Worm (Caenorhabditis elegans) whole organism, L1 larva: ENCODE measurements around the gene Y54G2A.12.

Experiments
- C04F5.9 ChIP-seq: sonication (generic microtip); optimal IDR thresholded peaks from 2 replicates; lab custom pipeline; 2016; ENCODE audit warnings: missing genetic modification characterization, missing compliant biosample characterization
- aha-1 ChIP-seq: fragments of 150-350 bp; optimal IDR thresholded peaks from 2 replicates; lab custom pipeline; 2014; ENCODE audit warnings: missing biosample characterization, missing genetic modification characterization
- alr-1 ChIP-seq: fragments of 200-800 bp; sonication (Bioruptor generic); optimal IDR thresholded peaks from 2 replicates; lab custom pipeline; 2018; ENCODE audit warnings: borderline replicate concordance, mild to moderate bottlenecking, missing genetic modification characterization, missing compliant biosample characterization
- aly-2 ChIP-seq: fragments of 150-350 bp; optimal IDR thresholded peaks from 2 replicates; lab custom pipeline; 2014; ENCODE audit warnings: missing biosample characterization, missing genetic modification characterization
- ama-1 ChIP-seq: fragments of 150-350 bp; optimal IDR thresholded peaks from 2 replicates; lab custom pipeline; 2014
- blmp-1 ChIP-seq: fragments of 150-350 bp; optimal IDR thresholded peaks from 2 replicates; lab custom pipeline; 2014; ENCODE audit warnings: missing biosample characterization, missing genetic modification characterization
- ceh-63 ChIP-seq: fragments of 200-800 bp; sonication (Bioruptor generic); optimal IDR thresholded peaks from 2 replicates; lab custom pipeline; 2018; ENCODE audit warnings: mild to moderate bottlenecking, missing genetic modification characterization, missing compliant biosample characterization
- ceh-90 ChIP-seq: sonication (generic microtip); optimal IDR thresholded peaks from 2 replicates; lab custom pipeline; 2016; ENCODE audit warnings: missing genetic modification characterization, missing compliant biosample characterization
- ces-1 ChIP-seq: fragments of 150-350 bp; optimal IDR thresholded peaks from 2 replicates; lab custom pipeline; 2014; ENCODE audit warnings: missing biosample characterization, missing genetic modification reagents, missing genetic modification characterization
- dpl-1 ChIP-seq, 3 experiments: fragments of 150-350 bp in 2 of 3; sonication (generic microtip) in 1 of 3; optimal IDR thresholded peaks; 2 replicates each; lab custom pipeline; 2014 to 2017; ENCODE audit warnings: missing biosample characterization in 3 of 3, missing genetic modification characterization in 3 of 3, missing genetic modification reagents in 3 of 3
- efl-1 ChIP-seq, 4 experiments: fragments of 150-350 bp; optimal IDR thresholded peaks in 3 of 4; peaks in 1 of 4; 1 replicate in 1 of 4; 2 replicates in 3 of 4; lab custom pipeline; 2014; ENCODE audit warnings: missing biosample characterization in 2 of 4, missing genetic modification characterization in 2 of 4, missing genetic modification reagents in 2 of 4
- elt-3 ChIP-seq, 6 experiments: fragments of 150-350 bp in 1 of 6; sonication (generic microtip); optimal IDR thresholded peaks; 2 replicates each; lab custom pipeline; 2017 to 2018; ENCODE audit warnings: missing biosample characterization in 6 of 6, missing genetic modification characterization in 6 of 6, inconsistent platforms in 1 of 6
- fkh-10 ChIP-seq: sonication (generic microtip); optimal IDR thresholded peaks from 2 replicates; lab custom pipeline; 2017; ENCODE audit warnings: missing biosample characterization, missing genetic modification reagents, missing genetic modification characterization
- hlh-17 ChIP-seq: fragments of 200-800 bp; sonication (Bioruptor generic); optimal IDR thresholded peaks from 2 replicates; lab custom pipeline; 2018; ENCODE audit warnings: missing genetic modification characterization, mild to moderate bottlenecking, missing compliant biosample characterization, moderate library complexity, borderline replicate concordance
- hpl-2 ChIP-seq: fragments of 150-350 bp; optimal IDR thresholded peaks from 2 replicates; lab custom pipeline; 2014; ENCODE audit warnings: missing biosample characterization, missing genetic modification reagents, missing genetic modification characterization
- lin-39 ChIP-seq: fragments of 150-350 bp; optimal IDR thresholded peaks from 2 replicates; lab custom pipeline; 2014; ENCODE audit warnings: missing biosample characterization, missing genetic modification reagents, missing genetic modification characterization
- lir-3 ChIP-seq: sonication (generic microtip); optimal IDR thresholded peaks from 2 replicates; lab custom pipeline; 2016; ENCODE audit warnings: mild to moderate bottlenecking, missing genetic modification characterization, moderate library complexity, missing compliant biosample characterization; ENCODE audit not compliant: poor library complexity
- mdl-1 ChIP-seq, 2 experiments: fragments of 150-350 bp; optimal IDR thresholded peaks; 2 replicates each; lab custom pipeline; 2014 to 2017; ENCODE audit warnings: missing biosample characterization in 2 of 2, missing genetic modification characterization in 2 of 2, inconsistent platforms in 1 of 2
- mef-2 ChIP-seq: fragments of 150-350 bp; optimal IDR thresholded peaks from 2 replicates; lab custom pipeline; 2014; ENCODE audit warnings: missing biosample characterization, missing genetic modification characterization
- mep-1 ChIP-seq: fragments of 150-350 bp; optimal IDR thresholded peaks from 2 replicates; lab custom pipeline; 2014; ENCODE audit warnings: missing biosample characterization, missing genetic modification characterization
- nhr-11 ChIP-seq: fragments of 150-350 bp; optimal IDR thresholded peaks from 2 replicates; lab custom pipeline; 2014; ENCODE audit warnings: missing biosample characterization, missing genetic modification characterization
- nhr-19 ChIP-seq: fragments of 200-800 bp; sonication (Bioruptor generic); conservative IDR thresholded peaks from 2 replicates; pipeline ENCODE4 v1.3.6; 2022; ENCODE audit warnings: missing genetic modification characterization, missing compliant biosample characterization
- nhr-28 ChIP-seq: fragments of 150-350 bp; optimal IDR thresholded peaks from 2 replicates; lab custom pipeline; 2014; ENCODE audit warnings: missing biosample characterization, missing genetic modification characterization
- nhr-76 ChIP-seq: sonication (generic microtip); optimal IDR thresholded peaks from 2 replicates; lab custom pipeline; 2017; ENCODE audit warnings: missing biosample characterization, missing genetic modification characterization
- nhr-77 ChIP-seq: fragments of 150-350 bp; optimal IDR thresholded peaks from 2 replicates; lab custom pipeline; 2014; ENCODE audit warnings: missing biosample characterization, missing genetic modification characterization
- nhr-84 ChIP-seq: sonication (generic microtip); optimal IDR thresholded peaks from 2 replicates; lab custom pipeline; 2017; ENCODE audit warnings: missing biosample characterization, missing genetic modification characterization
- pax-3 ChIP-seq: fragments of 200-800 bp; sonication (Bioruptor generic); optimal IDR thresholded peaks from 2 replicates; lab custom pipeline; 2018; ENCODE audit warnings: mild to moderate bottlenecking, missing genetic modification characterization, moderate library complexity, missing compliant biosample characterization
- pqm-1 ChIP-seq: sonication (generic microtip); optimal IDR thresholded peaks from 3 replicates; lab custom pipeline; 2017; ENCODE audit warnings: missing biosample characterization, missing genetic modification characterization
- rnt-1 ChIP-seq: sonication (generic microtip); optimal IDR thresholded peaks from 2 replicates; lab custom pipeline; 2016; ENCODE audit warnings: mild to moderate bottlenecking, missing genetic modification characterization, moderate library complexity, missing compliant biosample characterization
- skn-1 ChIP-seq: fragments of 150-350 bp; optimal IDR thresholded peaks from 2 replicates; lab custom pipeline; 2014; ENCODE audit warnings: missing biosample characterization, missing genetic modification characterization
- snpc-4 ChIP-seq: fragments of 150-350 bp; optimal IDR thresholded peaks from 2 replicates; lab custom pipeline; 2014; ENCODE audit warnings: missing biosample characterization, missing genetic modification characterization
- sox-4 ChIP-seq: sonication (generic microtip); optimal IDR thresholded peaks from 2 replicates; lab custom pipeline; 2016; ENCODE audit warnings: missing genetic modification characterization, missing compliant biosample characterization
- tbx-2 ChIP-seq: sonication (generic microtip); optimal IDR thresholded peaks from 2 replicates; lab custom pipeline; 2016; ENCODE audit warnings: missing genetic modification characterization, missing compliant biosample characterization
- unc-62 ChIP-seq: fragments of 150-350 bp; optimal IDR thresholded peaks from 2 replicates; lab custom pipeline; 2014; ENCODE audit warnings: missing biosample characterization, missing genetic modification reagents, missing genetic modification characterization
- unc-98 ChIP-seq: fragments of 200-800 bp; sonication (Bioruptor generic); IDR thresholded peaks from 2 replicates; pipeline ENCODE4 v1.3.6; 2022; ENCODE audit warnings: missing genetic modification characterization, missing compliant biosample characterization
- xbp-1 ChIP-seq: sonication (generic microtip); optimal IDR thresholded peaks from 2 replicates; lab custom pipeline; 2016; ENCODE audit warnings: missing genetic modification characterization, missing compliant biosample characterization
- zip-4 ChIP-seq: fragments of 200-800 bp; sonication (Bioruptor generic); optimal IDR thresholded peaks from 2 replicates; lab custom pipeline; 2018; ENCODE audit warnings: mild to moderate bottlenecking, missing genetic modification characterization, moderate library complexity, missing compliant biosample characterization
- ztf-4 ChIP-seq: fragments of 150-350 bp; optimal IDR thresholded peaks from 2 replicates; lab custom pipeline; 2014; ENCODE audit warnings: missing biosample characterization, missing genetic modification characterization

The Y54G2A.12 gene

DNA sequence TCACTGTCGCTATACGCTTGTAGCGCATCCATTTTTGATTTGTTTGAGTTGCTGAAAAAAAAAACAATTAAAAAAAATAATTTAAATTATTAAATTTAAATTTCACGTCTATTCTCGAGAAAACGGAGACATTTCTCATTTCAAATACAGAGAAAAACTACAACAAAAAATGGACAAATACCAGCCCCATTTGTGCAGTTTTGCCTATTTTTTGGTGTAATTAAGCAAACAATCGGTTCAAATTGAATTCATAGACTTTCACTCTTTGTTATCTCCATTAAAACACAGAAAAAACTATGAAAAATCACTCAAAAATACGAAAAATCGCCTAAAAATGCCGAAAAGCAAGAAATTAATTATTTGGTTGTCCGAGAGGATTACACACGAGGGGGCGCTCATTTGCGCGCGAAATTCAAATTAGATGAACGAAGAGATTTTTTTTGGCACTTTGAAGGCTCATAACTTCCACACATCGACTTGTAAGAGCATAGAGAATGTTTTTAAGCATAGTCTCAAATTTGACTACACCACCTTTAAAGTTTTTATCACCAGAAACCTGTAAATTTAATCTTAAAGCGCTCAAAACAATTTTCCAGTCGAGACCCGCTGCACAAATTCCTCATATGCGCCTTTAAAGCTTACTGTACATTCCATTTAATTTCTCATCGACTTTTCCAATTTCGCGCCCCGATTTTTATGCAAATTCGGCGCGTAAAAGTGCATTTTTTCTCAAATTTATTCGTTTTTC, at the start of gene Y54G2A.12:
Gene Y54G2A.12 (minus strand): TSS at position 51 of the 748 bp plus-strand sequence.
- TF ChIP-seq nhr-28 = no peak
- TF ChIP-seq snpc-4 (tag; lab: Kevin White, UChicago) = no peak
- TF ChIP-seq efl-1 (optimal IDR thresholded peaks at IDR 0.05; lab: Kevin White, UChicago) = peak; percentile 39 to 41
- peak; percentile 44 to 55 for TF ChIP-seq efl-1 (GFP tag; optimal IDR thresholded peaks at IDR 0.05 in 1 of 2; lab: Kevin White, UChicago)
- peak in 2 of 3 experiments; percentile 4 to 8 for TF ChIP-seq dpl-1 (GFP tag; optimal IDR thresholded peaks at IDR 0.05; lab: Kevin White, UChicago)

DNA sequence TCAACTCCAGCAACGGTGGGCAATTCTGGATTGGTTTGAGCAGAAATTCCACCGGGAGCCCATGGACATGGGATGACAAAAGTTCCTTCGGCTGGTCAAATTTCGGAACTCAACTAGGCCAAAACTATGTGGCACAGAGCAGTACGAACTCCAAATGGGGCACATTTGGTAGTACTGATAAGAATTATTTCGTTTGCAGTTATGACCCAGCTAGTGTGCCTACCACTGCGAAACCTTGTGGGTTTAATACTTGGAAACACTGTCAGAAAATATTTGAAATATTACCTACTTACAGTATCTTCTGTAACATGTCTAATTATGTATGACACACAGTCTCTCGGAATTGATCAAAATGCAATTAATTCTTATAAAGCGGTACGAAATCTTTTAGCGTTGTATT, 43.7 kb upstream of the Y54G2A.12 start:
- no peak for TF ChIP-seq rnt-1
- TF ChIP-seq alr-1 (tag; lab: Kevin White, UChicago) = peak; percentile 85
- TF ChIP-seq, all 84 proteins: peak for 1

ce11 chrIV:2825460-2826103, 42.9 kb upstream of the Y54G2A.12 start:
- peak; percentile 49 for TF ChIP-seq snpc-4 (tag; lab: Kevin White, UChicago)
- TF ChIP-seq ztf-4 (tag; lab: Kevin White, UChicago) = no peak

- TF ChIP-seq unc-98 (GFP tag; lab: Robert Waterston, UW) = no peak
- no peak for TF ChIP-seq efl-1 (optimal IDR thresholded peaks at IDR 0.05; lab: Kevin White, UChicago)
- no peak for TF ChIP-seq efl-1 (GFP tag; optimal IDR thresholded peaks at IDR 0.05 in 1 of 2; lab: Kevin White, UChicago)
- TF ChIP-seq ztf-4 (tag; lab: Kevin White, UChicago) = no peak
- TF ChIP-seq elt-3 (tag; optimal IDR thresholded peaks at IDR 0.05; lab: Kevin White, UChicago) = no peak
- no peak for TF ChIP-seq hlh-17
- no peak for TF ChIP-seq sox-4 (tag; lab: Kevin White, UChicago)
- no peak for TF ChIP-seq rnt-1
Observed at ce11 chrIV:2823446-2823845, 40.8 kb upstream of the Y54G2A.12 start, which contains the start of gene clec-80. TSS of gene clec-80 (plus strand) at chrIV:2823746.

DNA sequence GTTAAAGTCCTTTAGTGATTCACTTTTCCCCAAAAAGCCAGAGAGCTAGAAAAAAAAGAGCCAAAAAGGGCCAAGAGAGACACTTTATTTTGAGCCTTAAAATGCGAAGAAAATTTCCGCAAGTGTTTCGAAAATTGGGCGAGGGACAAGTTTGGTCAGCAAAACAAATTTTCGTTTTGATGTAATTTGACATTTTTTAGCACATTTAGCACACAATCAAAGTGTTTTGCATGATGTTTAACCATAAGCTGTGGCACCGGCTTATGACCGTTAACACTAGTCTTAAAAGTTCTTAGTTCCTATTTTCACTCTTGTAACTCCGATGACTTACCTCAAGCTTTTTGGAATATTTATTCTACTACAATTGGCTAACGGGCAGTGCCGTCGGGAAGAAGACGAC, 37.8 kb upstream of the Y54G2A.12 start, which contains the start of gene Y54G2A.37:
Gene Y54G2A.37 (plus strand): TSS at position 301 of the 400 bp plus-strand sequence.
- TF ChIP-seq blmp-1 = no peak
- TF ChIP-seq nhr-11 = no peak
- no peak for TF ChIP-seq rnt-1
- no peak for TF ChIP-seq C04F5.9 (tag; lab: Kevin White, UChicago)
- no peak for TF ChIP-seq mef-2 (tag; lab: Kevin White, UChicago)
- no peak for TF ChIP-seq nhr-28
- TF ChIP-seq nhr-84 (tag; lab: Kevin White, UChicago) = no peak
- TF ChIP-seq lin-39 (tag; lab: Kevin White, UChicago) = no peak
- no peak for TF ChIP-seq pqm-1 (tag; lab: Kevin White, UChicago)
- no peak for TF ChIP-seq mdl-1 (tag; optimal IDR thresholded peaks at IDR 0.05; lab: Kevin White, UChicago)
- no peak for TF ChIP-seq ceh-90 (tag; lab: Kevin White, UChicago)
- no peak for TF ChIP-seq aly-2 (tag; lab: Kevin White, UChicago)
- TF ChIP-seq aha-1 (tag; lab: Kevin White, UChicago) = no peak
- TF ChIP-seq ces-1 = no peak
- TF ChIP-seq, all 84 proteins: peak for 0

DNA sequence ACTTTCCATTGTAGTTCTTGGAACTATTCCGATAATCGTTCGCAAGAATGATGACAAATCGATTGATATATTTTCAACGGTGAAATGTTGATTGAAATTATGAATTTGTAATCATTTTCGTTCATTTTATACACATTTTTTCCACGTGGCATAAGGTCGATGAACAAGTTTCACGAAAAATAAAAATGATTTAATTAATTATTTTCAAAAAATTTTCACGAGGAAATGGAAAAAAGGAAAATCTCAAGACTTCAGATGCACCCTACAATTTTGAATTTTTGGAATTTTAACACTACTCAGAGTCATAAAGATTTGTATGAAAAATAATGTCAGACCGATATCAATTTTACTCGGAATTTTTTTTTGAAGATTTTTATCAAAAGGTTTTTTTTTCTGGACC, 37.0 kb upstream of the Y54G2A.12 start, which contains the start of gene Y54G2A.13:
Gene Y54G2A.13 (minus strand): TSS at position 101 of the 400 bp plus-strand sequence.
- TF ChIP-seq nhr-28 (no peak), efl-1 (optimal IDR thresholded peaks at IDR 0.05; lab: Kevin White, UChicago) (no peak), efl-1 (GFP tag; optimal IDR thresholded peaks at IDR 0.05 in 1 of 2; lab: Kevin White, UChicago) (no peak), ama-1 (lab: Kevin White, UChicago) (no peak), xbp-1 (tag; lab: Kevin White, UChicago) (no peak), hlh-17 (no peak), fkh-10 (no peak), ztf-4 (tag; lab: Kevin White, UChicago) (no peak), nhr-76 (tag; lab: Kevin White, UChicago) (no peak), nhr-19 (GFP tag; lab: Robert Waterston, UW) (no peak), lir-3 (tag; lab: Kevin White, UChicago) (no peak), zip-4 (no peak), nhr-77 (tag; lab: Kevin White, UChicago) (no peak), skn-1 (tag; lab: Kevin White, UChicago) (no peak), unc-62 (no peak), mep-1 (tag; lab: Kevin White, UChicago) (no peak), hpl-2 (GFP tag; lab: Kevin White, UChicago) (no peak), nhr-11 (no peak), pax-3 (tag; lab: Kevin White, UChicago) (no peak), ceh-63 (GFP tag; lab: Kevin White, UChicago) (no peak), tbx-2 (tag; lab: Kevin White, UChicago) (no peak)
